Worm (Caenorhabditis elegans) whole organism, young adult: ENCODE measurements around the gene C12D5.3.

Experiments used
- B0336.3 ChIP-seq: fragments of 200-800 bp; sonication (Bioruptor generic); IDR thresholded peaks from 2 replicates; pipeline ENCODE4 v1.3.6; 2022; ENCODE audit warnings: missing genetic modification characterization, missing compliant biosample characterization
- F22D6.2 ChIP-seq: sonication (generic microtip); optimal IDR thresholded peaks from 2 replicates; lab custom pipeline; 2016; ENCODE audit warnings: mild to moderate bottlenecking, missing genetic modification characterization, missing compliant biosample characterization
- K11D2.4 ChIP-seq: fragments of 200-800 bp; sonication (Bioruptor generic); IDR thresholded peaks from 2 replicates; pipeline ENCODE4 v1.3.6; 2022; ENCODE audit warnings: missing genetic modification reagents, missing genetic modification characterization, missing compliant biosample characterization
- athp-1 ChIP-seq: sonication (generic microtip); optimal IDR thresholded peaks from 2 replicates; lab custom pipeline; 2017; ENCODE audit warnings: mild to moderate bottlenecking, missing genetic modification characterization, missing compliant biosample characterization
- ets-4 ChIP-seq: fragments of 200-800 bp; sonication (Bioruptor generic); optimal IDR thresholded peaks from 2 replicates; lab custom pipeline; 2018; ENCODE audit warnings: mild to moderate bottlenecking, missing genetic modification characterization, missing compliant biosample characterization
- lsy-27 ChIP-seq: sonication (generic microtip); optimal IDR thresholded peaks from 2 replicates; lab custom pipeline; 2017; ENCODE audit warnings: missing genetic modification characterization, mild to moderate bottlenecking, missing compliant biosample characterization, antibody characterized with exemption, missing genotype, borderline replicate concordance; ENCODE audit not compliant: insufficient read depth
- mel-28 ChIP-seq: sonication (generic microtip); optimal IDR thresholded peaks from 2 replicates; lab custom pipeline; 2016; ENCODE audit warnings: borderline replicate concordance, mild to moderate bottlenecking, missing genetic modification characterization, missing compliant biosample characterization
- nhr-80 ChIP-seq: sonication (generic microtip); optimal IDR thresholded peaks from 2 replicates; lab custom pipeline; 2016; ENCODE audit warnings: missing genetic modification characterization, missing compliant biosample characterization
- pha-4 ChIP-seq: fragments of 150-350 bp; sonication (generic microtip); optimal IDR thresholded peaks from 2 replicates; lab custom pipeline; 2014; ENCODE audit warnings: missing biosample characterization, missing genetic modification reagents, missing genetic modification characterization
- sptf-2 ChIP-seq: fragments of 200-800 bp; sonication (Bioruptor generic); optimal IDR thresholded peaks from 2 replicates; lab custom pipeline; 2018; ENCODE audit warnings: mild to moderate bottlenecking, missing genetic modification characterization, missing compliant biosample characterization
- unc-62 ChIP-seq: fragments of 150-350 bp; optimal IDR thresholded peaks from 2 replicates; lab custom pipeline; 2014; ENCODE audit warnings: missing biosample characterization, missing genetic modification reagents, missing genetic modification characterization
- ztf-26 ChIP-seq: sonication (generic microtip); optimal IDR thresholded peaks from 2 replicates; lab custom pipeline; 2017; ENCODE audit warnings: missing genetic modification characterization, missing compliant biosample characterization

- TF ChIP-seq F22D6.2 (tag; lab: Kevin White, UChicago), result no peak
- no peak for TF ChIP-seq K11D2.4
- no peak for TF ChIP-seq B0336.3
- no peak for TF ChIP-seq sptf-2 (GFP tag; lab: Kevin White, UChicago)
- no peak for TF ChIP-seq mel-28 (tag; lab: Kevin White, UChicago)
- TF ChIP-seq unc-62 (GFP tag; lab: Kevin White, UChicago), result no peak
- TF ChIP-seq nhr-80 (tag; lab: Kevin White, UChicago), result no peak
- no peak for TF ChIP-seq ztf-26
- no peak for TF ChIP-seq lsy-27
- no peak for TF ChIP-seq athp-1 (tag; lab: Kevin White, UChicago)
- no peak for TF ChIP-seq pha-4 (tag; lab: Kevin White, UChicago)
- TF ChIP-seq ets-4 (GFP tag; lab: Kevin White, UChicago), result no peak
Measured at ce11 chrV:7683907-7684655, 8.1 kb downstream of the C12D5.3 start, which contains the start of gene sre-11.
